Fruit fly (Drosophila melanogaster): ENCODE results near the gene toc.

DNA sequence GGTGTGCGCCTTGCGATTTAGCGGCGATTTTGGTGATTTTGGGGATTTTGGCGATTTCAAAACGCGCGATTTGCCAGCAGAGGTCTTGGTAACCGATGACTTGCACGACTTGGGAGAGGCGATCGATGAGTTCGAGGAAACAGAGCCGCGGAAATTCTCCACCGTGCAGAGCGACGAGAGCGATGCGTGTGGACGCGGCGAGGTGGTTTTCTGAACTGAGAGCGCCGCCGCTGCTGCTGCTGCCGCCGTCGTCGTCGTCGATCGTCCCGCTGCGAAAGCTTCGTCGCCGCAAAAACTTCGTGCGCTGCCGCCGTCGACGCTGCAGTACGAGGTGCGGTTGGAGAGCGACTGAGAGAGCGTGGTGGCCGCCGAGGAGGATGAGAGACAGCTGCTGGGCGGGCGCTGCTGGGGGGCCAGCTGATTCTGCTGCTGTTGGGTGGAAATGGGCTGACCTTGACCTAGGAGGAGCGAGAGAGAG, 20.0 kb downstream of the toc start:
- TF ChIP-seq psq (optimal IDR thresholded peaks at IDR 0.05) (no peak), Sin3A (optimal IDR thresholded peaks at IDR 0.05) (no peak), h (optimal IDR thresholded peaks at IDR 0.05) (no peak)

All from Kc167 (cell line).